Fruit fly (Drosophila melanogaster) whole organism, embryonic: ENCODE data around the gene Traf-like.

ENCODE experiments used
- Asciz ChIP-seq: fragments of 200-800 bp; sonication (Bioruptor generic); optimal IDR thresholded peaks from 2 replicates; lab custom pipeline; 2017; ENCODE audit warnings: missing biosample characterization, mild to moderate bottlenecking, missing genetic modification characterization, missing genetic modification reagents
- Atf-2 ChIP-seq: fragments of 200-800 bp; sonication (Bioruptor generic); optimal IDR thresholded peaks from 2 replicates; lab custom pipeline; 2016; ENCODE audit warnings: missing biosample characterization, missing genetic modification characterization
- C15 ChIP-seq: fragments of 200-800 bp; sonication (Bioruptor generic); IDR thresholded peaks from 3 replicates; pipeline ENCODE4 v1.3.6; 2022; ENCODE audit warnings: missing biosample characterization, missing genetic modification characterization
- CG10321 ChIP-seq: fragments of 200-800 bp; sonication (Bioruptor generic); IDR thresholded peaks from 2 replicates; pipeline ENCODE4 v1.3.6; 2022; ENCODE audit warnings: missing biosample characterization, missing genetic modification characterization
- CG18619 ChIP-seq: fragments of 200-800 bp; sonication (Bioruptor generic); optimal IDR thresholded peaks from 3 replicates; lab custom pipeline; 2017; ENCODE audit warnings: missing biosample characterization, mild to moderate bottlenecking, missing genetic modification characterization
- CG2202 ChIP-seq: fragments of 200-800 bp; sonication (Bioruptor generic); optimal IDR thresholded peaks from 2 replicates; lab custom pipeline; 2018; ENCODE audit warnings: missing biosample characterization, mild to moderate bottlenecking, missing genetic modification characterization
- CG2889 ChIP-seq: fragments of 200-800 bp; sonication (Bioruptor generic); IDR thresholded peaks from 3 replicates; pipeline ENCODE4 v1.3.6; 2022; ENCODE audit warnings: missing biosample characterization, missing genetic modification characterization
- CG30431 ChIP-seq: fragments of 200-800 bp; sonication (Bioruptor generic); optimal IDR thresholded peaks from 2 replicates; lab custom pipeline; 2017; ENCODE audit warnings: missing biosample characterization, missing genetic modification characterization
- CG34376 ChIP-seq: fragments of 200-800 bp; sonication (Bioruptor generic); optimal IDR thresholded peaks from 2 replicates; lab custom pipeline; 2018; ENCODE audit warnings: missing biosample characterization, mild to moderate bottlenecking, missing genetic modification characterization
- CG4820 ChIP-seq: fragments of 200-800 bp; sonication (Bioruptor generic); optimal IDR thresholded peaks from 3 replicates; lab custom pipeline; 2016; ENCODE audit warnings: missing biosample characterization, missing genetic modification characterization
- CG5953 ChIP-seq: fragments of 200-800 bp; sonication (Bioruptor generic); IDR thresholded peaks from 2 replicates; pipeline ENCODE4 v1.3.6; 2022; ENCODE audit warnings: missing biosample characterization, missing genetic modification characterization
- CG6813 ChIP-seq: fragments of 200-800 bp; sonication (Bioruptor generic); optimal IDR thresholded peaks from 2 replicates; lab custom pipeline; 2017; ENCODE audit warnings: missing biosample characterization, missing genetic modification characterization, mild to moderate bottlenecking, moderate library complexity, missing genetic modification reagents
- CG7963 ChIP-seq: fragments of 200-800 bp; sonication (Bioruptor generic); IDR thresholded peaks from 3 replicates; pipeline ENCODE4 v1.3.6; 2022; ENCODE audit warnings: missing biosample characterization, missing genetic modification characterization; ENCODE audit not compliant: partially characterized antibody
- CG8290 ChIP-seq, 3 experiments: fragments of 200-800 bp; sonication (Bioruptor generic); optimal IDR thresholded peaks; 2 replicates each; lab custom pipeline; 2016 to 2019; ENCODE audit warnings: missing biosample characterization in 3 of 3, missing genetic modification characterization in 3 of 3, mild to moderate bottlenecking in 2 of 3, moderate library complexity in 1 of 3
- CG9437 ChIP-seq: fragments of 200-800 bp; sonication (Bioruptor generic); optimal IDR thresholded peaks from 2 replicates; lab custom pipeline; 2018; ENCODE audit warnings: missing biosample characterization, mild to moderate bottlenecking, missing genetic modification characterization
- CrebB ChIP-seq: fragments of 200-800 bp; sonication (Bioruptor generic); optimal IDR thresholded peaks from 3 replicates; lab custom pipeline; 2018; ENCODE audit warnings: missing biosample characterization, mild to moderate bottlenecking, missing genetic modification characterization
- Deaf1 ChIP-seq: fragments of 200-800 bp; optimal IDR thresholded peaks from 3 replicates; lab custom pipeline; 2019; ENCODE audit warnings: missing biosample characterization, mild to moderate bottlenecking, missing genetic modification characterization, moderate library complexity
- Dip2 ChIP-seq: fragments of 200-800 bp; sonication (Bioruptor generic); IDR thresholded peaks from 2 replicates; pipeline ENCODE4 v1.3.6; 2022; ENCODE audit warnings: missing biosample characterization, missing genetic modification characterization
- Ets65A ChIP-seq: fragments of 200-800 bp; sonication (Bioruptor generic); peaks from one replicate; lab custom pipeline; 2016; ENCODE audit warnings: missing biosample characterization, missing genetic modification characterization
- GATAe ChIP-seq: fragments of 200-800 bp; sonication (Bioruptor generic); conservative IDR thresholded peaks from 2 replicates; pipeline ENCODE4 v1.3.6; 2022; ENCODE audit warnings: missing biosample characterization, missing genetic modification characterization
- Hr78 ChIP-seq, 2 experiments: fragments of 200-800 bp in 1 of 2; fragments of >200 bp in 1 of 2; sonication (Bioruptor generic) in 1 of 2; optimal IDR thresholded peaks; 2 replicates each; lab custom pipeline; 2017 to 2019; ENCODE audit warnings: missing biosample characterization in 2 of 2, missing genetic modification characterization in 2 of 2, mild to moderate bottlenecking in 1 of 2, moderate library complexity in 1 of 2
- Jarid2 ChIP-seq: fragments of 200-800 bp; sonication (Bioruptor generic); optimal IDR thresholded peaks from 3 replicates; lab custom pipeline; 2017; ENCODE audit warnings: mild to moderate bottlenecking, missing biosample characterization, missing genetic modification reagents, missing genetic modification characterization
- Med ChIP-seq: fragments of 200-800 bp; sonication (Bioruptor generic); peaks from one replicate; lab custom pipeline; 2016; ENCODE audit warnings: missing biosample characterization, missing genetic modification characterization, mild to moderate bottlenecking, inconsistent platforms, moderate library complexity
- Ravus ChIP-seq: fragments of 200-800 bp; sonication (Bioruptor generic); IDR thresholded peaks from 2 replicates; pipeline ENCODE4 v1.3.6; 2022; ENCODE audit warnings: missing biosample characterization, missing genetic modification characterization
- Rfx ChIP-seq: fragments of 200-800 bp; sonication (Bioruptor generic); IDR thresholded peaks from 2 replicates; pipeline ENCODE4 v1.3.6; 2022; ENCODE audit warnings: missing biosample characterization, missing genetic modification characterization
- Sin3A ChIP-seq: fragments of >200 bp; optimal IDR thresholded peaks from 2 replicates; lab custom pipeline; 2018
- Usf ChIP-seq: fragments of 200-800 bp; sonication (Bioruptor generic); optimal IDR thresholded peaks from 2 replicates; lab custom pipeline; 2017; ENCODE audit warnings: missing genotype, missing biosample characterization, missing genetic modification characterization
- br ChIP-seq: fragments of >200 bp; optimal IDR thresholded peaks from 2 replicates; lab custom pipeline; 2017
- chif ChIP-seq, 2 experiments: fragments of 200-800 bp; sonication (Bioruptor generic); optimal IDR thresholded peaks; 3 replicates each; lab custom pipeline; 2016; ENCODE audit warnings: missing biosample characterization in 2 of 2, missing genetic modification characterization in 2 of 2
- dan ChIP-seq: fragments of 200-800 bp; sonication (Bioruptor generic); IDR thresholded peaks from 2 replicates; pipeline ENCODE4 v1.3.6; 2022; ENCODE audit warnings: missing biosample characterization, missing genetic modification characterization
- dmrt99B ChIP-seq: fragments of 200-800 bp; sonication (Bioruptor generic); optimal IDR thresholded peaks from 2 replicates; lab custom pipeline; 2018; ENCODE audit warnings: missing biosample characterization, mild to moderate bottlenecking, missing genetic modification characterization, moderate library complexity
- exex ChIP-seq: fragments of 200-800 bp; sonication (Bioruptor generic); optimal IDR thresholded peaks from 4 replicates; lab custom pipeline; 2018; ENCODE audit warnings: missing biosample characterization, mild to moderate bottlenecking, missing genetic modification characterization, moderate library complexity
- fu2 ChIP-seq: fragments of 200-800 bp; sonication (Bioruptor generic); optimal IDR thresholded peaks from 2 replicates; lab custom pipeline; 2016; ENCODE audit warnings: missing biosample characterization, missing genetic modification characterization
- gfzf ChIP-seq: fragments of 200-800 bp; sonication (Bioruptor generic); optimal IDR thresholded peaks from 2 replicates; lab custom pipeline; 2016; ENCODE audit warnings: missing biosample characterization, mild to moderate bottlenecking, missing genetic modification characterization, moderate library complexity
- grn ChIP-seq: fragments of 200-800 bp; sonication (Bioruptor generic); optimal IDR thresholded peaks from 3 replicates; lab custom pipeline; 2017; ENCODE audit warnings: missing biosample characterization, missing genetic modification characterization
- gsb-n ChIP-seq: fragments of 200-800 bp; sonication (Bioruptor generic); optimal IDR thresholded peaks from 3 replicates; lab custom pipeline; 2018; ENCODE audit warnings: missing biosample characterization, mild to moderate bottlenecking, missing genetic modification characterization
- h ChIP-seq: fragments of >200 bp; optimal IDR thresholded peaks from 2 replicates; lab custom pipeline; 2017
- kah ChIP-seq: fragments of 200-800 bp; sonication (Bioruptor generic); optimal IDR thresholded peaks from 2 replicates; lab custom pipeline; 2018; ENCODE audit warnings: missing biosample characterization, mild to moderate bottlenecking, missing genetic modification characterization
- klu ChIP-seq: fragments of 200-800 bp; sonication (Bioruptor generic); IDR thresholded peaks from 2 replicates; pipeline ENCODE4 v1.3.6; 2022; ENCODE audit warnings: missing biosample characterization, missing genetic modification characterization
- lola ChIP-seq, 3 experiments: fragments of >200 bp in 2 of 3; fragments of 200-800 bp in 1 of 3; sonication (Bioruptor generic) in 1 of 3; optimal IDR thresholded peaks; 2 replicates each; lab custom pipeline; 2017 to 2019; ENCODE audit warnings: missing biosample characterization in 3 of 3, missing genetic modification characterization in 3 of 3, mild to moderate bottlenecking in 1 of 3, moderate library complexity in 1 of 3
- luna ChIP-seq: fragments of 200-800 bp; sonication (Bioruptor generic); optimal IDR thresholded peaks from 2 replicates; lab custom pipeline; 2016; ENCODE audit warnings: missing biosample characterization, missing genetic modification characterization
- mirr ChIP-seq: fragments of 200-800 bp; sonication (Bioruptor generic); optimal IDR thresholded peaks from 3 replicates; lab custom pipeline; 2018; ENCODE audit warnings: missing biosample characterization, mild to moderate bottlenecking, missing genetic modification characterization
- nerfin-2 ChIP-seq: fragments of 200-800 bp; sonication (Bioruptor generic); IDR thresholded peaks from 2 replicates; pipeline ENCODE4 v1.3.6; 2022; ENCODE audit warnings: missing biosample characterization, missing genetic modification characterization; ENCODE audit not compliant: partially characterized antibody
- oc ChIP-seq: fragments of 200-800 bp; sonication (Bioruptor generic); optimal IDR thresholded peaks from 2 replicates; lab custom pipeline; 2018; ENCODE audit warnings: missing biosample characterization, mild to moderate bottlenecking, missing genetic modification characterization, moderate library complexity
- pb ChIP-seq: fragments of 200-800 bp; sonication (Bioruptor generic); optimal IDR thresholded peaks from 3 replicates; lab custom pipeline; 2016; ENCODE audit warnings: missing biosample characterization, missing genetic modification characterization
- ranshi ChIP-seq: fragments of 200-800 bp; sonication (Bioruptor generic); IDR thresholded peaks from 2 replicates; pipeline ENCODE4 v1.3.6; 2022; ENCODE audit warnings: missing biosample characterization, missing genetic modification characterization
- ro ChIP-seq: fragments of 200-800 bp; sonication (Bioruptor generic); IDR thresholded peaks from 2 replicates; pipeline ENCODE4 v1.3.6; 2022; ENCODE audit warnings: missing biosample characterization, missing genetic modification characterization
- sim ChIP-seq: fragments of 200-800 bp; sonication (Bioruptor generic); IDR thresholded peaks from 2 replicates; pipeline ENCODE4 v1.3.6; 2022; ENCODE audit warnings: missing biosample characterization, missing genetic modification characterization
- sug ChIP-seq: fragments of 200-800 bp; optimal IDR thresholded peaks from 2 replicates; lab custom pipeline; 2019; ENCODE audit warnings: missing biosample characterization, mild to moderate bottlenecking, missing genetic modification characterization, moderate library complexity
- tx ChIP-seq: fragments of 200-800 bp; sonication (Bioruptor generic); optimal IDR thresholded peaks from 2 replicates; lab custom pipeline; 2016; ENCODE audit warnings: missing biosample characterization, missing genetic modification characterization
- unpg ChIP-seq: fragments of 200-800 bp; sonication (Bioruptor generic); optimal IDR thresholded peaks from 3 replicates; lab custom pipeline; 2018; ENCODE audit warnings: missing biosample characterization, mild to moderate bottlenecking, missing genetic modification characterization, moderate library complexity
- vnd ChIP-seq: fragments of 200-800 bp; sonication (Bioruptor generic); IDR thresholded peaks from 3 replicates; pipeline ENCODE4 v1.3.6; 2022; ENCODE audit warnings: missing biosample characterization, missing genetic modification characterization; ENCODE audit not compliant: partially characterized antibody
- vvl ChIP-seq: fragments of 200-800 bp; sonication (Bioruptor generic); IDR thresholded peaks from 2 replicates; pipeline ENCODE4 v1.3.6; 2022; ENCODE audit warnings: missing biosample characterization, missing genetic modification characterization

The Traf-like gene

DNA sequence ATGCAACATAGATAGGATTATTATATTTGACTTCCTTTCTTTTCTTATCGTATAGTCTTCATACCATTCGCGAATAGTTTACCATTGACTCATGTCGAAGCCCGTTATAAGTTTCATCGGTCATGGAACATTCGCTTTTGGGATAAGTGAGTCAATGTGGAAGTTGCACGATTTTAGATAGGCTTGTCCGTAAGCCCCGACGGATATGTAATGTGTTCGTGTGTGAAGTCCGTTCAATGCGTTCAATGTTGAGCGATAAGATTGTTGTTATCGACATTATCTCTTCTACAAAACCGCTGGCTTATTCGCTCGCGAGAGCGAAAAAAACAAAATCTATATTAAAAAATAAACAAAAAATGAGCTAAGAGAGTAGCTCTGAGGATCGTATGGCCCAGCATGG, 10.0 kb upstream of the Traf-like start, which contains the start of gene CG9981:
TSS of gene CG9981 (minus strand) at position 320 of the 400 bp plus-strand sequence.
- TF ChIP-seq Ravus (GFP tag; lab: Robert Waterston, UW) (no peak), oc (no peak), mirr (GFP tag; lab: Kevin White, UChicago) (peak; percentile 52), gsb-n (no peak), pb (GFP tag; lab: Kevin White, UChicago) (no peak), gfzf (no peak), CG30431 (GFP tag; lab: Kevin White, UChicago) (no peak), sim (GFP tag; lab: Robert Waterston, UW) (no peak), Asciz (no peak), Ets65A (GFP tag; lab: Kevin White, UChicago) (no peak), CrebB (tag; lab: Kevin White, UChicago) (no peak), CG2889 (GFP tag; lab: Robert Waterston, UW) (no peak), CG2202 (no peak), dmrt99B (tag; lab: Kevin White, UChicago) (no peak), Deaf1 (tag; lab: Kevin White, UChicago) (peak; percentile 11), Atf-2 (GFP tag; lab: Kevin White, UChicago) (no peak), CG10321 (GFP tag; lab: Robert Waterston, UW) (no peak), chif (GFP tag; optimal IDR thresholded peaks at IDR 0.05; lab: Kevin White, UChicago) (no peak), Dip2 (GFP tag; lab: Robert Waterston, UW) (no peak), C15 (GFP tag; lab: Robert Waterston, UW) (no peak), vvl (no peak), lola (GFP tag; optimal IDR thresholded peaks at IDR 0.05; lab: Kevin White, UChicago) (no peak), sug (tag; lab: Kevin White, UChicago) (peak; percentile 3), vnd (GFP tag; lab: Robert Waterston, UW) (no peak), Sin3A (no peak), Rfx (no peak), Med (GFP tag; lab: Kevin White, UChicago) (no peak), CG34376 (GFP tag; lab: Kevin White, UChicago) (peak; percentile 53), CG7963 (no peak), CG18619 (GFP tag; lab: Kevin White, UChicago) (no peak), Jarid2 (GFP tag; lab: Kevin White, UChicago) (no peak), fu2 (GFP tag; lab: Kevin White, UChicago) (no peak), CG4820 (GFP tag; lab: Kevin White, UChicago) (no peak), GATAe (GFP tag; lab: Robert Waterston, UW) (peak; percentile 44), ranshi (GFP tag; lab: Robert Waterston, UW) (no peak), tx (GFP tag; lab: Kevin White, UChicago) (no peak), luna (no peak), unpg (GFP tag; lab: Kevin White, UChicago) (no peak), ro (no peak), CG5953 (GFP tag; lab: Robert Waterston, UW) (no peak), klu (no peak), CG6813 (GFP tag; lab: Kevin White, UChicago) (no peak), grn (GFP tag; lab: Kevin White, UChicago) (peak; percentile 12), h (lab: Kevin White, UChicago) (no peak), Usf (GFP tag; lab: Kevin White, UChicago) (no peak), CG8290 (GFP tag; optimal IDR thresholded peaks at IDR 0.05; lab: Kevin White, UChicago) (no peak), CG8290 (tag; optimal IDR thresholded peaks at IDR 0.05; lab: Kevin White, UChicago) (no peak), exex (tag; lab: Kevin White, UChicago) (peak; percentile 46), nerfin-2 (GFP tag; lab: Robert Waterston, UW) (no peak), br (lab: Kevin White, UChicago) (no peak), Hr78 (GFP tag; optimal IDR thresholded peaks at IDR 0.05; lab: Kevin White, UChicago) (no peak), kah (GFP tag; lab: Kevin White, UChicago) (no peak), CG9437 (GFP tag; lab: Kevin White, UChicago) (no peak), dan (GFP tag; lab: Robert Waterston, UW) (no peak)
